Worm (Caenorhabditis elegans) whole organism, L3 larva: ENCODE results near the gene R02E12.5.
A peak's percentile ranks its signal among the peaks of the same experiment; 100 is the strongest.

ENCODE experiments used
- R02D3.7 ChIP-seq: fragments of 150-350 bp; optimal IDR thresholded peaks from 2 replicates; lab custom pipeline; 2014; ENCODE audit warnings: missing biosample characterization, missing genetic modification characterization
- ZK546.5 ChIP-seq: sonication (generic microtip); optimal IDR thresholded peaks from 2 replicates; lab custom pipeline; 2017; ENCODE audit warnings: missing biosample characterization, missing genetic modification characterization
- aly-2 ChIP-seq: fragments of 150-350 bp; optimal IDR thresholded peaks from 2 replicates; lab custom pipeline; 2014; ENCODE audit warnings: missing biosample characterization, missing genetic modification characterization
- ceh-82 ChIP-seq: fragments of 150-350 bp; optimal IDR thresholded peaks from 2 replicates; lab custom pipeline; 2014; ENCODE audit warnings: missing biosample characterization, missing genetic modification characterization
- daf-12 ChIP-seq: fragments of 150-350 bp; optimal IDR thresholded peaks from 2 replicates; lab custom pipeline; 2014; ENCODE audit warnings: missing biosample characterization, missing genetic modification reagents, missing genetic modification characterization
- egl-27 ChIP-seq: sonication (generic microtip); optimal IDR thresholded peaks from 4 replicates; lab custom pipeline; 2017; ENCODE audit warnings: missing biosample characterization, missing genetic modification reagents, missing genetic modification characterization
- egl-5 ChIP-seq: fragments of 150-350 bp; optimal IDR thresholded peaks from 2 replicates; lab custom pipeline; 2017; ENCODE audit warnings: missing biosample characterization, missing genetic modification reagents, missing genetic modification characterization, inconsistent platforms
- elt-2 ChIP-seq: sonication (generic microtip); optimal IDR thresholded peaks from 2 replicates; lab custom pipeline; 2016; ENCODE audit warnings: missing genetic modification reagents, mild to moderate bottlenecking, missing genetic modification characterization, missing compliant biosample characterization
- elt-3 ChIP-seq, 3 experiments: fragments of 150-350 bp in 1 of 3; sonication (generic microtip) in 2 of 3; optimal IDR thresholded peaks; 2 replicates in 2 of 3; 4 replicates in 1 of 3; lab custom pipeline; 2014 to 2017; ENCODE audit warnings: missing biosample characterization in 3 of 3, missing genetic modification characterization in 3 of 3
- fkh-10 ChIP-seq: sonication (generic microtip); optimal IDR thresholded peaks from 2 replicates; lab custom pipeline; 2017; ENCODE audit warnings: missing biosample characterization, missing genetic modification reagents, missing genetic modification characterization
- fos-1 ChIP-seq: fragments of 150-350 bp; optimal IDR thresholded peaks from 2 replicates; lab custom pipeline; 2014; ENCODE audit warnings: missing biosample characterization, missing genetic modification characterization
- hmg-11 ChIP-seq: sonication (generic microtip); optimal IDR thresholded peaks from 2 replicates; lab custom pipeline; 2016; ENCODE audit warnings: missing genetic modification characterization, missing compliant biosample characterization
- jun-1 ChIP-seq: fragments of 150-350 bp; optimal IDR thresholded peaks from 2 replicates; lab custom pipeline; 2014; ENCODE audit warnings: missing biosample characterization, missing genetic modification reagents, missing genetic modification characterization
- lin-15B ChIP-seq: fragments of 150-350 bp; optimal IDR thresholded peaks from 2 replicates; lab custom pipeline; 2014; ENCODE audit warnings: missing biosample characterization, missing genetic modification characterization
- lin-39 ChIP-seq: fragments of 150-350 bp; optimal IDR thresholded peaks from 2 replicates; lab custom pipeline; 2018; ENCODE audit warnings: missing biosample characterization, missing genetic modification reagents, missing genetic modification characterization
- lsy-12 ChIP-seq: sonication (generic microtip); optimal IDR thresholded peaks from 2 replicates; lab custom pipeline; 2016; ENCODE audit warnings: mild to moderate bottlenecking, missing genetic modification characterization, missing compliant biosample characterization
- mdl-1 ChIP-seq: fragments of 150-350 bp; optimal IDR thresholded peaks from 2 replicates; lab custom pipeline; 2014; ENCODE audit warnings: missing biosample characterization, missing genetic modification characterization
- nfya-1 ChIP-seq: sonication (generic microtip); optimal IDR thresholded peaks from 2 replicates; lab custom pipeline; 2017; ENCODE audit warnings: missing genetic modification characterization, mild to moderate bottlenecking, missing compliant biosample characterization, antibody characterized with exemption, moderate library complexity; ENCODE audit not compliant: insufficient read depth
- nhr-12 ChIP-seq: fragments of 150-350 bp; optimal IDR thresholded peaks from 2 replicates; lab custom pipeline; 2014; ENCODE audit warnings: missing biosample characterization, missing genetic modification characterization
- nhr-23 ChIP-seq: fragments of 150-350 bp; optimal IDR thresholded peaks from 2 replicates; lab custom pipeline; 2014; ENCODE audit warnings: missing biosample characterization, missing genetic modification reagents, missing genetic modification characterization
- nhr-237 ChIP-seq: fragments of 150-350 bp; optimal IDR thresholded peaks from 2 replicates; lab custom pipeline; 2014; ENCODE audit warnings: missing biosample characterization, missing genetic modification characterization
- nhr-25 ChIP-seq: sonication (generic microtip); optimal IDR thresholded peaks from 2 replicates; lab custom pipeline; 2017; ENCODE audit warnings: missing biosample characterization, missing genetic modification characterization
- nhr-43 ChIP-seq: sonication (generic microtip); optimal IDR thresholded peaks from 2 replicates; lab custom pipeline; 2016; ENCODE audit warnings: mild to moderate bottlenecking, missing genetic modification characterization, missing compliant biosample characterization; ENCODE audit not compliant: poor library complexity, severe bottlenecking
- pha-4 ChIP-seq: fragments of 150-350 bp; optimal IDR thresholded peaks from 2 replicates; lab custom pipeline; 2014; ENCODE audit warnings: missing biosample characterization, missing genetic modification reagents, missing genetic modification characterization
- pqm-1 ChIP-seq: fragments of 150-350 bp; optimal IDR thresholded peaks from 2 replicates; lab custom pipeline; 2017; ENCODE audit warnings: missing biosample characterization, missing genetic modification characterization, inconsistent platforms
- sea-2 ChIP-seq: fragments of 150-350 bp; sonication (generic microtip); optimal IDR thresholded peaks from 4 replicates; lab custom pipeline; 2014; ENCODE audit warnings: missing biosample characterization, missing genetic modification reagents, missing genetic modification characterization
- skn-1 ChIP-seq: fragments of 150-350 bp; optimal IDR thresholded peaks from 2 replicates; lab custom pipeline; 2014; ENCODE audit warnings: missing biosample characterization, missing genetic modification characterization
- snpc-4 ChIP-seq: fragments of 150-350 bp; optimal IDR thresholded peaks from 2 replicates; lab custom pipeline; 2014; ENCODE audit warnings: missing biosample characterization, missing genetic modification characterization
- tbx-2 ChIP-seq: sonication (generic microtip); optimal IDR thresholded peaks from 2 replicates; lab custom pipeline; 2016; ENCODE audit warnings: mild to moderate bottlenecking, missing genetic modification characterization, missing compliant biosample characterization
- unc-62 ChIP-seq: fragments of 150-350 bp; sonication (generic microtip); optimal IDR thresholded peaks from 4 replicates; lab custom pipeline; 2014; ENCODE audit warnings: missing biosample characterization, missing genetic modification reagents, missing genetic modification characterization
- ztf-4 ChIP-seq: fragments of 150-350 bp; optimal IDR thresholded peaks from 2 replicates; lab custom pipeline; 2014; ENCODE audit warnings: missing biosample characterization, missing genetic modification characterization

The R02E12.5 gene

DNA sequence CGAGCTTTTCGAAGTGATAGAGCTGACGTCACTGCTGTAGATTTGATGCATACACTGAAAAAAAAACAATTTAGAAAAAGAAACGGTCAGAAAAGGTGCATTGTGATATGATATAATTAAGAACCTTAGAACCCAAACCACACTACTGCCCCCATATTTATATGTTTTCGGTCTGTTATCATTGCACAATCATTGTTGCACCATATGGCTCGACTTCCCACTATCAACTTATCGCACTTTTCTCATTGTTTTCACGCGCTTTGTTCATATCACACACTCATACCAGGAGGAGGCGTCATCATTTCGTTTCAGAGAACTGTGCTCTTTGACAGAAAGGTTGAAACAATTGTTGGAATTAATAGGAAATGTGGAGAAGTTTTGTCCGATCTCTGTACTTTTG, 11.8 kb downstream of the R02E12.5 start:
- TF ChIP-seq fkh-10 (GFP tag; lab: Kevin White, UChicago) (no peak), tbx-2 (no peak), nhr-43 (tag; lab: Kevin White, UChicago) (no peak), skn-1 (tag; lab: Kevin White, UChicago) (peak; percentile 38), pqm-1 (peak; percentile 99), R02D3.7 (tag; lab: Kevin White, UChicago) (no peak), elt-2 (peak; percentile 100), jun-1 (tag; lab: Kevin White, UChicago) (peak; percentile 60), lin-15B (tag; lab: Kevin White, UChicago) (no peak), nhr-12 (no peak), ceh-82 (tag; lab: Kevin White, UChicago) (no peak), fos-1 (tag; lab: Kevin White, UChicago) (peak; percentile 14), elt-3 (tag; optimal IDR thresholded peaks at IDR 0.05; lab: Kevin White, UChicago) (no peak), nhr-25 (tag; lab: Kevin White, UChicago) (no peak), pha-4 (tag; lab: Kevin White, UChicago) (peak; percentile 39)

DNA sequence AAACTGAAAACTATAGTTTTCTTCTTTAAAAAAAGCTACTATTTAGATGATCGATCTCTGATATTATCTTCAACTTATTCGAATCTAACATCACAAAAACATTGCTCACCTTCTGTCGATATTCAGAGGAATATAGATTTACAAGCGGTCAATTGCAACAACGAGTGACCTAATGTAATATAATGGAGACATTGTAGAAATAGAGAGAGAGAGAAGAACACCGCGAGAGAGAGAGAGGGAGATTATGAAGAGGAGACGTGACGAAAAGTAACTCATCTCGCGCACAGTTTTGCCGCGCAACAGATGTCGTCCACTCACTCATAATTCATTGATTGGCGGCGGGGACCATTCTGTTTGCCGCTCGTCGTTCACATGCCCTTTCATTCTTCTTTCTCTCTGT, 13.2 kb downstream of the R02E12.5 start:
- TF ChIP-seq snpc-4 (no peak), nhr-23 (tag; lab: Kevin White, UChicago) (peak; percentile 17), hmg-11 (tag; lab: Kevin White, UChicago) (no peak)

DNA sequence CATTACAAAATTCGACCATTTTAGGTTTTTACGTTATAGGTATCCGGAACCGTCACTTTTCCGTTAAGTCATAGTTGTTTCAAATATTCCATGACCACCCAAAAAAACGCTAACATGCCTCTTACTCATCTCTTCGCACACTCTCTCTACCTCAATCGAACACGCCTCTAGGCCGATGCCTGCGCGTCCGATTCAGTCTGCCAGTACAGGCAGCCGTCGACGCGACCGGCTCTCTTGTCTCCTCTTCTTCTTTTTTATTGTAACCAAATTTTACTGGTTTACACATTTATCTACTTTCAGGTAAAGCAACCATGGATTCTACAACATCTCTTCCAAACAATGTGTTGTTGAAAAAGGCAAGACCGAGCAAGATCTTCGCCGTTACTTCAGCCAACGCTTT, 14.8 kb downstream of the R02E12.5 start, which contains the start of gene mop-25.1:
TSS of gene mop-25.1 (plus strand) at position 301 of the 400 bp plus-strand sequence.
- TF ChIP-seq ztf-4 (tag; lab: Kevin White, UChicago) (no peak), nhr-12 (no peak), aly-2 (no peak), fos-1 (tag; lab: Kevin White, UChicago) (no peak), ZK546.5 (tag; lab: Kevin White, UChicago) (no peak), nhr-25 (tag; lab: Kevin White, UChicago) (no peak), daf-12 (tag; lab: Kevin White, UChicago) (no peak), fkh-10 (GFP tag; lab: Kevin White, UChicago) (no peak)

DNA sequence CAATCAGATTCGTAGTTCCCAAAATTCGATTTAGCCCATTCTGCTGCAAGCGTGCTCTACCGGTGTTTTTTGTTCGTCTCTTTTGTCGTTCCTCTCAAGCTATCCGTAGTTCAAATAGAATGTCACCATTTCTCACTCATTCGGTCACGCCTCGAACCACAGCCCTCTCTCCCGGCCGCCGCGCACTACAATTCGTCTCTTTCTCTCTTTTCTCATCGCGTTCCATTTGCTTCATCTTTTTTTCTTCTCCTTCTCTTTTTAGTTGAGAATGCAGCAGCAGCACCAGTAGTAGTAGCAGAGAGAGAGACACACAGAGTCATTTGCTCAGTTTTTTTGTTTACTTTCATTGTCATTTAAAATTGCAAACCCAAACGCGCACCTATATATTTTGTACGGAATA, 19.0 kb downstream of the R02E12.5 start, which contains the start of gene hrg-1:
TSS of gene hrg-1 (minus strand) at position 109 of the 400 bp plus-strand sequence.
- TF ChIP-seq mdl-1 (tag; lab: Kevin White, UChicago) (peak; percentile 65), unc-62 (peak; percentile 21), hmg-11 (tag; lab: Kevin White, UChicago) (peak; percentile 78), skn-1 (tag; lab: Kevin White, UChicago) (peak; percentile 71), snpc-4 (peak; percentile 65), pha-4 (tag; lab: Kevin White, UChicago) (peak; percentile 90), nhr-43 (tag; lab: Kevin White, UChicago) (peak; percentile 46), sea-2 (GFP tag; lab: Kevin White, UChicago) (no peak), egl-27 (tag; lab: Kevin White, UChicago) (peak; percentile 8), fkh-10 (GFP tag; lab: Kevin White, UChicago) (no peak), nhr-25 (tag; lab: Kevin White, UChicago) (peak; percentile 30), nfya-1 (tag; lab: Kevin White, UChicago) (peak; percentile 81), R02D3.7 (tag; lab: Kevin White, UChicago) (no peak), lin-15B (tag; lab: Kevin White, UChicago) (peak; percentile 37), pqm-1 (peak; percentile 26), jun-1 (tag; lab: Kevin White, UChicago) (peak; percentile 41), fos-1 (tag; lab: Kevin White, UChicago) (no peak), elt-2 (peak; percentile 45), lin-39 (tag; lab: Kevin White, UChicago) (peak; percentile 83), nhr-23 (tag; lab: Kevin White, UChicago) (peak; percentile 49), egl-5 (peak; percentile 90), lsy-12 (no peak)

DNA sequence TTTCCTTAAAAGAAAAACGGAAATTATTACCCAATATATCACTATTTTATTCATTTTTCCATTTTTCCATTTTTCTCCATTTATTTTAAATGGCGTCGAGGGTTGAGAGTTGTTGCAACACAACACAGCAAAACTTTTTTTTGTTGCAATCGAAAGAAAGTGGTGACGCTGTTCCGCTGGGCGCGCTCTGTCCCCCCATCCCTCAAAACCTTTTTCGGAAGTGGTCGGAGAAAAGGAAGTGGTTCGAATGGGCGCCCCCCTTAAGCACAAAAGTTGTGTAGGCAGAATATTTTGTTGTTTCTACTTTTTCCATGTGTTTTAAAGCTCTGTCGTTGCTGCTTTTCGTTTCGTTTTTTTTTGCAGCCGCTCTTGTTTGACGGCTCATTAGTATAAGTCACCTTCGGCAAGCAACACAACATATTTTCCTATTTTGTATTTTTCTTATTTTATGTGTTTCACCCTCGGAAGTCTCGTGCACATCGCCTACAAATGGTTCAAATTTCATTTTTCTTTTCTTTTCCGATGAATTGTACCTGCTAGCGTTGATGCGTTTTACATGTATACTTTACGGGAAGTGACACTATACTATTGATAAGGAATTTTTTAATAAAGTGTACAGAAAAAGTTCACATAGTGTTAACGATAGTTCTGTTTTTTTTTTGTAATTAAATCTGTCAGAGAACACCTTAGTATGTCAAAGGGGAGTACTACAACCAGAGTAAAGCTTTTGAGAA, 20.6 kb downstream of the R02E12.5 start:
- TF ChIP-seq lin-39 (tag; lab: Kevin White, UChicago) (peak; percentile 19), elt-2 (peak; percentile 17), pqm-1 (peak; percentile 20), hmg-11 (tag; lab: Kevin White, UChicago) (peak; percentile 26), nhr-237 (no peak)
